Worm (Caenorhabditis elegans): ENCODE measurements around the gene fbxb-55.

ce11 chrIV:4068480-4068879 is at the start of gene fbxb-55:
- TF ChIP-seq nhr-23 (tag; optimal IDR thresholded peaks at IDR 0.05): no peak
- no peak for TF ChIP-seq unc-62 (GFP tag; optimal IDR thresholded peaks at IDR 0.05)
- TF ChIP-seq nhr-77 (tag; optimal IDR thresholded peaks at IDR 0.05): no peak
- no peak for TF ChIP-seq nhr-237 (tag; optimal IDR thresholded peaks at IDR 0.05)
- no peak for TF ChIP-seq mdl-1 (tag; optimal IDR thresholded peaks at IDR 0.05)
- TF ChIP-seq sem-4 (tag; optimal IDR thresholded peaks at IDR 0.05): no peak
- no peak for TF ChIP-seq elt-1 (tag; optimal IDR thresholded peaks at IDR 0.05)
- TF ChIP-seq ceh-82 (tag; optimal IDR thresholded peaks at IDR 0.05): no peak
- no peak for TF ChIP-seq unc-55 (GFP tag; optimal IDR thresholded peaks at IDR 0.05)
- TF ChIP-seq blmp-1 (tag; optimal IDR thresholded peaks at IDR 0.05; ENCODE audit: insufficient read depth): no peak
- TF ChIP-seq ztf-11 (tag; optimal IDR thresholded peaks at IDR 0.05): no peak
- no peak for TF ChIP-seq snpc-4 (tag; optimal IDR thresholded peaks at IDR 0.05)
- no peak for TF ChIP-seq egl-27 (tag; optimal IDR thresholded peaks at IDR 0.05)
- TF ChIP-seq nhr-12 (tag; optimal IDR thresholded peaks at IDR 0.05): no peak
